Worm (Caenorhabditis elegans) whole organism, L3 larva: ENCODE data around the gene fbxa-197.

Experiments
- R02D3.7 ChIP-seq: fragments of 150-350 bp; optimal IDR thresholded peaks from 2 replicates; lab custom pipeline; 2014; ENCODE audit warnings: missing biosample characterization, missing genetic modification characterization
- fos-1 ChIP-seq: fragments of 150-350 bp; optimal IDR thresholded peaks from 2 replicates; lab custom pipeline; 2014; ENCODE audit warnings: missing biosample characterization, missing genetic modification characterization
- jun-1 ChIP-seq: fragments of 150-350 bp; optimal IDR thresholded peaks from 2 replicates; lab custom pipeline; 2014; ENCODE audit warnings: missing biosample characterization, missing genetic modification reagents, missing genetic modification characterization
- nhr-11 ChIP-seq: fragments of 150-350 bp; optimal IDR thresholded peaks from 2 replicates; lab custom pipeline; 2014; ENCODE audit warnings: missing biosample characterization, missing genetic modification characterization
- nhr-237 ChIP-seq: fragments of 150-350 bp; optimal IDR thresholded peaks from 2 replicates; lab custom pipeline; 2014; ENCODE audit warnings: missing biosample characterization, missing genetic modification characterization
- nhr-43 ChIP-seq: sonication (generic microtip); optimal IDR thresholded peaks from 2 replicates; lab custom pipeline; 2016; ENCODE audit warnings: mild to moderate bottlenecking, missing genetic modification characterization, missing compliant biosample characterization; ENCODE audit not compliant: poor library complexity, severe bottlenecking
- snpc-4 ChIP-seq: fragments of 150-350 bp; optimal IDR thresholded peaks from 2 replicates; lab custom pipeline; 2014; ENCODE audit warnings: missing biosample characterization, missing genetic modification characterization
- unc-62 ChIP-seq: fragments of 150-350 bp; sonication (generic microtip); optimal IDR thresholded peaks from 4 replicates; lab custom pipeline; 2014; ENCODE audit warnings: missing biosample characterization, missing genetic modification reagents, missing genetic modification characterization
- zag-1 ChIP-seq: fragments of 150-350 bp; optimal IDR thresholded peaks from 2 replicates; lab custom pipeline; 2014; ENCODE audit warnings: missing biosample characterization, missing genetic modification characterization

ce11 chrV:15896671-15897070 is 29.2 kb downstream of the fbxa-197 start, which contains the start of gene nhr-213:
- TF ChIP-seq snpc-4 (tag; lab: Kevin White, UChicago) (no peak), zag-1 (no peak), nhr-43 (no peak), fos-1 (tag; lab: Kevin White, UChicago) (no peak), unc-62 (GFP tag; lab: Kevin White, UChicago) (no peak), nhr-237 (tag; lab: Kevin White, UChicago) (no peak), R02D3.7 (tag; lab: Kevin White, UChicago) (no peak), jun-1 (tag; lab: Kevin White, UChicago) (no peak), nhr-11 (tag; lab: Kevin White, UChicago) (no peak)
